Fruit fly (Drosophila melanogaster) whole organism, embryonic: ENCODE data around the gene Npc2f.

ENCODE experiments used
- Ada2b ChIP-seq: fragments of 200-800 bp; sonication (Bioruptor generic); IDR thresholded peaks from 2 replicates; pipeline ENCODE4 v1.3.6; 2022; ENCODE audit warnings: missing biosample characterization, missing genetic modification characterization
- Bteb2 ChIP-seq: fragments of 200-800 bp; sonication (Bioruptor generic); optimal IDR thresholded peaks from 2 replicates; lab custom pipeline; 2016; ENCODE audit warnings: missing biosample characterization, missing genetic modification characterization
- CG10274 ChIP-seq: fragments of 200-800 bp; sonication (Bioruptor generic); optimal IDR thresholded peaks from 3 replicates; lab custom pipeline; 2017; ENCODE audit warnings: missing biosample characterization, mild to moderate bottlenecking, missing genetic modification characterization
- CG14050 ChIP-seq: fragments of 200-800 bp; sonication (Bioruptor generic); IDR thresholded peaks from 3 replicates; pipeline ENCODE4 v1.3.6; 2022; ENCODE audit warnings: missing biosample characterization, missing genetic modification characterization
- CG14710 ChIP-seq: fragments of 200-800 bp; sonication (Bioruptor generic); optimal IDR thresholded peaks from 3 replicates; lab custom pipeline; 2019; ENCODE audit warnings: missing biosample characterization, mild to moderate bottlenecking, missing genetic modification characterization, moderate library complexity
- CG14860 ChIP-seq: fragments of 200-800 bp; sonication (Bioruptor generic); IDR thresholded peaks from 3 replicates; pipeline ENCODE4 v1.3.6; 2022; ENCODE audit warnings: missing biosample characterization, missing genetic modification characterization; ENCODE audit not compliant: partially characterized antibody
- CG1529 ChIP-seq: fragments of 200-800 bp; sonication (Bioruptor generic); optimal IDR thresholded peaks from 3 replicates; lab custom pipeline; 2018; ENCODE audit warnings: missing biosample characterization, missing genetic modification characterization
- CG15601 ChIP-seq: fragments of 200-800 bp; sonication (Bioruptor generic); optimal IDR thresholded peaks from 3 replicates; lab custom pipeline; 2019; ENCODE audit warnings: missing biosample characterization, mild to moderate bottlenecking, missing genetic modification characterization, moderate library complexity
- CG16813 ChIP-seq: fragments of 200-800 bp; sonication (Bioruptor generic); IDR thresholded peaks from 3 replicates; pipeline ENCODE4 v1.3.6; 2022; ENCODE audit warnings: missing biosample characterization, missing genetic modification characterization; ENCODE audit not compliant: partially characterized antibody
- CG17802 ChIP-seq: fragments of 200-800 bp; sonication (Bioruptor generic); optimal IDR thresholded peaks from 2 replicates; lab custom pipeline; 2018; ENCODE audit warnings: missing biosample characterization, mild to moderate bottlenecking, missing genetic modification characterization, moderate library complexity
- CG1832 ChIP-seq: fragments of 200-800 bp; sonication (Bioruptor generic); optimal IDR thresholded peaks from 2 replicates; lab custom pipeline; 2017; ENCODE audit warnings: missing biosample characterization, mild to moderate bottlenecking, missing genetic modification characterization, inconsistent platforms
- CG31365 ChIP-seq: fragments of 200-800 bp; sonication (Bioruptor generic); optimal IDR thresholded peaks from 2 replicates; lab custom pipeline; 2018; ENCODE audit warnings: missing biosample characterization, mild to moderate bottlenecking, missing genetic modification characterization
- CG3407 ChIP-seq: fragments of 200-800 bp; sonication (Bioruptor generic); optimal IDR thresholded peaks from 2 replicates; lab custom pipeline; 2018; ENCODE audit warnings: missing biosample characterization, mild to moderate bottlenecking, missing genetic modification characterization
- CG3995 ChIP-seq: fragments of 200-800 bp; sonication (Bioruptor generic); optimal IDR thresholded peaks from 3 replicates; lab custom pipeline; 2016; ENCODE audit warnings: missing biosample characterization, missing genetic modification characterization
- CG43689 ChIP-seq: fragments of 200-800 bp; sonication (Bioruptor generic); IDR thresholded peaks from 2 replicates; pipeline ENCODE4 v1.3.6; 2022; ENCODE audit warnings: missing biosample characterization, missing genetic modification characterization
- CG4617 ChIP-seq: fragments of 200-800 bp; sonication (Bioruptor generic); optimal IDR thresholded peaks from 3 replicates; lab custom pipeline; 2016; ENCODE audit warnings: missing biosample characterization, missing genetic modification characterization, borderline replicate concordance
- CG9437 ChIP-seq: fragments of 200-800 bp; sonication (Bioruptor generic); optimal IDR thresholded peaks from 2 replicates; lab custom pipeline; 2018; ENCODE audit warnings: missing biosample characterization, mild to moderate bottlenecking, missing genetic modification characterization
- CkIIα-i1 ChIP-seq: fragments of 200-800 bp; sonication (Bioruptor generic); IDR thresholded peaks from 2 replicates; pipeline ENCODE4 v1.3.6; 2022; ENCODE audit warnings: missing biosample characterization, missing genetic modification characterization
- E2f2 ChIP-seq: fragments of 200-800 bp; sonication (Bioruptor generic); IDR thresholded peaks from 2 replicates; pipeline ENCODE4 v1.3.6; 2022; ENCODE audit warnings: missing biosample characterization, missing genetic modification characterization
- Hand ChIP-seq: fragments of 200-800 bp; sonication (Bioruptor generic); optimal IDR thresholded peaks from 2 replicates; lab custom pipeline; 2017; ENCODE audit warnings: mild to moderate bottlenecking, missing biosample characterization, missing genetic modification reagents, missing genetic modification characterization
- Jarid2 ChIP-seq: fragments of 200-800 bp; sonication (Bioruptor generic); optimal IDR thresholded peaks from 3 replicates; lab custom pipeline; 2017; ENCODE audit warnings: mild to moderate bottlenecking, missing biosample characterization, missing genetic modification reagents, missing genetic modification characterization
- MBD-R2 ChIP-seq: fragments of 200-800 bp; sonication (Bioruptor generic); IDR thresholded peaks from 2 replicates; pipeline ENCODE4 v1.3.6; 2022; ENCODE audit warnings: missing biosample characterization, missing genetic modification characterization
- MESR4 ChIP-seq: fragments of 200-800 bp; sonication (Bioruptor generic); optimal IDR thresholded peaks from 2 replicates; lab custom pipeline; 2018; ENCODE audit warnings: missing biosample characterization, mild to moderate bottlenecking, missing genetic modification characterization, moderate library complexity
- Med ChIP-seq: fragments of 200-800 bp; sonication (Bioruptor generic); peaks from one replicate; lab custom pipeline; 2016; ENCODE audit warnings: missing biosample characterization, missing genetic modification characterization, mild to moderate bottlenecking, inconsistent platforms, moderate library complexity
- NK7.1 ChIP-seq: fragments of 200-800 bp; sonication (Bioruptor generic); optimal IDR thresholded peaks from 3 replicates; lab custom pipeline; 2016; ENCODE audit warnings: missing biosample characterization, missing genetic modification characterization
- Sin3A ChIP-seq: fragments of >200 bp; optimal IDR thresholded peaks from 2 replicates; lab custom pipeline; 2018
- Sry-δ ChIP-seq: fragments of 200-800 bp; sonication (Bioruptor generic); optimal IDR thresholded peaks from 2 replicates; lab custom pipeline; 2016; ENCODE audit warnings: missing biosample characterization, missing genetic modification characterization
- YL-1 ChIP-seq: fragments of 200-800 bp; sonication (Bioruptor generic); optimal IDR thresholded peaks from 3 replicates; lab custom pipeline; 2017; ENCODE audit warnings: missing biosample characterization, mild to moderate bottlenecking, missing genetic modification characterization
- ac ChIP-seq: fragments of 200-800 bp; sonication (Bioruptor generic); optimal IDR thresholded peaks from 3 replicates; lab custom pipeline; 2017; ENCODE audit warnings: missing biosample characterization, mild to moderate bottlenecking, missing genetic modification characterization
- bigmax ChIP-seq: fragments of 200-800 bp; sonication (Bioruptor generic); optimal IDR thresholded peaks from 2 replicates; lab custom pipeline; 2018; ENCODE audit warnings: missing biosample characterization, mild to moderate bottlenecking, missing genetic modification characterization
- cato ChIP-seq: fragments of 200-800 bp; sonication (Bioruptor generic); optimal IDR thresholded peaks from 2 replicates; lab custom pipeline; 2016; ENCODE audit warnings: missing biosample characterization, missing genetic modification characterization, borderline replicate concordance
- cg ChIP-seq: fragments of 200-800 bp; sonication (Bioruptor generic); optimal IDR thresholded peaks from 3 replicates; lab custom pipeline; 2019; ENCODE audit warnings: missing biosample characterization, mild to moderate bottlenecking, missing genetic modification characterization, moderate library complexity
- crol ChIP-seq: fragments of 200-800 bp; sonication (Bioruptor generic); IDR thresholded peaks from 2 replicates; pipeline ENCODE4 v1.3.6; 2022; ENCODE audit warnings: missing biosample characterization, missing genetic modification characterization
- crp ChIP-seq, 2 experiments: fragments of 200-800 bp; sonication (Bioruptor generic); optimal IDR thresholded peaks; 2 replicates in 1 of 2; 3 replicates in 1 of 2; lab custom pipeline; 2017; ENCODE audit warnings: missing biosample characterization in 2 of 2, missing genetic modification characterization in 2 of 2, mild to moderate bottlenecking in 1 of 2, moderate library complexity in 1 of 2
- ems ChIP-seq: fragments of 200-800 bp; sonication (Bioruptor generic); optimal IDR thresholded peaks from 3 replicates; lab custom pipeline; 2016; ENCODE audit warnings: missing biosample characterization, missing genetic modification characterization
- esg ChIP-seq: fragments of 200-800 bp; sonication (Bioruptor generic); conservative IDR thresholded peaks from 2 replicates; pipeline ENCODE4 v1.3.6; 2022; ENCODE audit warnings: missing biosample characterization, missing genetic modification characterization
- gfzf ChIP-seq: fragments of 200-800 bp; sonication (Bioruptor generic); optimal IDR thresholded peaks from 2 replicates; lab custom pipeline; 2016; ENCODE audit warnings: missing biosample characterization, mild to moderate bottlenecking, missing genetic modification characterization, moderate library complexity
- grau ChIP-seq: fragments of 200-800 bp; optimal IDR thresholded peaks from 3 replicates; lab custom pipeline; 2019; ENCODE audit warnings: missing biosample characterization, mild to moderate bottlenecking, missing genetic modification characterization, moderate library complexity
- gsb-n ChIP-seq: fragments of 200-800 bp; sonication (Bioruptor generic); optimal IDR thresholded peaks from 3 replicates; lab custom pipeline; 2018; ENCODE audit warnings: missing biosample characterization, mild to moderate bottlenecking, missing genetic modification characterization
- ham ChIP-seq: fragments of 200-800 bp; sonication (Bioruptor generic); IDR thresholded peaks from 2 replicates; pipeline ENCODE4 v1.3.6; 2022; ENCODE audit warnings: missing biosample characterization, missing genetic modification characterization
- ind ChIP-seq: fragments of 200-800 bp; sonication (Bioruptor generic); optimal IDR thresholded peaks from 3 replicates; lab custom pipeline; 2016; ENCODE audit warnings: missing biosample characterization, missing genetic modification characterization
- inv ChIP-seq: fragments of 200-800 bp; sonication (Bioruptor generic); IDR thresholded peaks from 2 replicates; pipeline ENCODE4 v1.3.6; 2022; ENCODE audit warnings: missing biosample characterization, missing genetic modification characterization; ENCODE audit not compliant: partially characterized antibody
- row ChIP-seq: fragments of 200-800 bp; sonication (Bioruptor generic); IDR thresholded peaks from 3 replicates; pipeline ENCODE4 v1.3.6; 2022; ENCODE audit warnings: missing biosample characterization, missing genetic modification characterization
- sd ChIP-seq: fragments of 200-800 bp; sonication (Bioruptor generic); optimal IDR thresholded peaks from 3 replicates; lab custom pipeline; 2018; ENCODE audit warnings: missing biosample characterization, mild to moderate bottlenecking, missing genetic modification characterization, moderate library complexity
- stwl ChIP-seq: fragments of 200-800 bp; sonication (Bioruptor generic); optimal IDR thresholded peaks from 3 replicates; lab custom pipeline; 2018; ENCODE audit warnings: missing biosample characterization, mild to moderate bottlenecking, missing genetic modification characterization, moderate library complexity
- tin ChIP-seq: fragments of 200-800 bp; sonication (Bioruptor generic); optimal IDR thresholded peaks from 3 replicates; lab custom pipeline; 2016; ENCODE audit warnings: missing biosample characterization, missing genetic modification characterization
- trem ChIP-seq: fragments of 200-800 bp; optimal IDR thresholded peaks from 3 replicates; lab custom pipeline; 2019; ENCODE audit warnings: missing biosample characterization, mild to moderate bottlenecking, missing genetic modification characterization, moderate library complexity
- twi ChIP-seq: fragments of 200-800 bp; optimal IDR thresholded peaks from 2 replicates; lab custom pipeline; 2019; ENCODE audit warnings: missing biosample characterization, mild to moderate bottlenecking, missing genetic modification characterization, moderate library complexity
- unc-4 ChIP-seq: fragments of 200-800 bp; sonication (Bioruptor generic); IDR thresholded peaks from 2 replicates; pipeline ENCODE4 v1.3.6; 2022; ENCODE audit warnings: missing biosample characterization, missing genetic modification characterization; ENCODE audit not compliant: partially characterized antibody
- wek ChIP-seq: fragments of 200-800 bp; sonication (Bioruptor generic); optimal IDR thresholded peaks from 3 replicates; lab custom pipeline; 2018; ENCODE audit warnings: missing biosample characterization, mild to moderate bottlenecking, missing genetic modification characterization, moderate library complexity

Gene Npc2f

dm6 chr3R:24186188-24186587 lies 48.5 kb downstream of the Npc2f start, which contains the start of gene mora (continued):
- TF ChIP-seq MESR4: peak; percentile 78
- no peak for TF ChIP-seq CG14860 (GFP tag; lab: Robert Waterston, UW)
- TF ChIP-seq CG14050 (GFP tag; lab: Robert Waterston, UW): no peak
- TF ChIP-seq Med (GFP tag; lab: Kevin White, UChicago): no peak
- TF ChIP-seq tin (GFP tag; lab: Kevin White, UChicago): no peak
- TF ChIP-seq ind (GFP tag; lab: Kevin White, UChicago): no peak
- TF ChIP-seq stwl (tag; lab: Kevin White, UChicago): peak; percentile 39
- peak; percentile 40 for TF ChIP-seq CG14710
- TF ChIP-seq CG17802 (tag; lab: Kevin White, UChicago): no peak
- peak; percentile 13 for TF ChIP-seq bigmax (GFP tag; lab: Kevin White, UChicago)
- no peak for TF ChIP-seq grau (tag; lab: Kevin White, UChicago)
- TF ChIP-seq YL-1 (GFP tag; lab: Kevin White, UChicago): peak; percentile 72
- peak; percentile 48 for TF ChIP-seq sd (tag; lab: Kevin White, UChicago)
- TF ChIP-seq row (GFP tag; lab: Robert Waterston, UW): peak; percentile 11; the same call in 1 of the 3 replicates
- TF ChIP-seq CG9437 (GFP tag; lab: Kevin White, UChicago): peak; percentile 22
- TF ChIP-seq gfzf (GFP tag; lab: Kevin White, UChicago): peak; percentile 88
- TF ChIP-seq Jarid2: no peak
- TF ChIP-seq CG10274: no peak
- no peak for TF ChIP-seq CG16813
- TF ChIP-seq CG43689: no peak
- TF ChIP-seq trem: peak; percentile 26
- no peak for TF ChIP-seq ems (GFP tag; lab: Kevin White, UChicago)
- TF ChIP-seq twi (tag; lab: Kevin White, UChicago): peak; percentile 80
- no peak for TF ChIP-seq CG1529 (GFP tag; lab: Kevin White, UChicago)
- no peak for TF ChIP-seq CkIIα-i1
- TF ChIP-seq E2f2 (GFP tag; lab: Robert Waterston, UW): peak; percentile 95
- peak; percentile 11 for TF ChIP-seq wek
- TF ChIP-seq CG4617 (GFP tag; lab: Kevin White, UChicago): peak; percentile 69
- no peak for TF ChIP-seq cg (GFP tag; lab: Kevin White, UChicago)
- no peak for TF ChIP-seq CG3407
- peak; percentile 38 for TF ChIP-seq CG3995 (GFP tag; lab: Kevin White, UChicago)
- no peak for TF ChIP-seq CG1832 (GFP tag; lab: Kevin White, UChicago)
- peak; percentile 36; the same call in 1 of the 2 replicates for TF ChIP-seq MBD-R2
- no peak for TF ChIP-seq esg (GFP tag; lab: Robert Waterston, UW)
- TF ChIP-seq Ada2b: no peak
- TF ChIP-seq crol (GFP tag; lab: Robert Waterston, UW): 0 out of 2 replicates have a peak, but pooled peaks have one; percentile 32
- peak; percentile 12 for TF ChIP-seq Sry-δ (GFP tag; lab: Kevin White, UChicago)
- TF ChIP-seq inv (GFP tag; lab: Robert Waterston, UW): no peak
- no peak for TF ChIP-seq gsb-n (tag; lab: Kevin White, UChicago)
- peak in 1 of 2 experiments; percentile 69 for TF ChIP-seq crp (GFP tag; optimal IDR thresholded peaks at IDR 0.05; lab: Kevin White, UChicago)
- no peak for TF ChIP-seq CG31365 (tag; lab: Kevin White, UChicago)
- TF ChIP-seq ac: no peak
- no peak for TF ChIP-seq Hand (GFP tag; lab: Kevin White, UChicago)
- no peak for TF ChIP-seq ham (GFP tag; lab: Robert Waterston, UW)
- no peak for TF ChIP-seq CG15601 (tag; lab: Kevin White, UChicago)
- no peak for TF ChIP-seq NK7.1 (GFP tag; lab: Kevin White, UChicago)
- TF ChIP-seq Sin3A: peak; percentile 40
- no peak for TF ChIP-seq Bteb2 (GFP tag; lab: Kevin White, UChicago)
- peak; percentile 16; the same call in 1 of the 2 replicates for TF ChIP-seq unc-4
- TF ChIP-seq cato (GFP tag; lab: Kevin White, UChicago): no peak
